Fruit fly (Drosophila melanogaster): ENCODE results near the gene CG14355.

dm6 chr3R:14112066-14112465 is 39.7 kb downstream of the CG14355 start, which contains the start of gene CG14357:
- TF ChIP-seq CG12769 (tag; optimal IDR thresholded peaks at IDR 0.05) (no peak), her (GFP tag; optimal IDR thresholded peaks at IDR 0.05) (no peak), esg (GFP tag; conservative IDR thresholded peaks at IDR 0.05) (no peak), NC2α (GFP tag; optimal IDR thresholded peaks at IDR 0.05) (no peak), CG3838 (GFP tag; optimal IDR thresholded peaks at IDR 0.05) (no peak), CG7556 (GFP tag; optimal IDR thresholded peaks at IDR 0.05) (no peak), org-1 (GFP tag; optimal IDR thresholded peaks at IDR 0.05) (no peak), Gug (GFP tag; IDR thresholded peaks at IDR 0.05) (no peak), CG10321 (GFP tag; IDR thresholded peaks at IDR 0.05) (no peak), CG8478 (optimal IDR thresholded peaks at IDR 0.05) (no peak), CG16813 (GFP tag; IDR thresholded peaks at IDR 0.05; ENCODE audit: partially characterized antibody) (no peak), Oaz (GFP tag; IDR thresholded peaks at IDR 0.05) (no peak)

Data from whole organism, embryonic.